Fruit fly (Drosophila melanogaster) whole organism, embryonic: ENCODE data around the gene Lipt2.
A peak's percentile ranks its signal among the peaks of the same experiment; 100 is the strongest.

ENCODE experiments used
- ATbp ChIP-seq: fragments of 200-800 bp; sonication (Bioruptor generic); optimal IDR thresholded peaks from 2 replicates; lab custom pipeline; 2017; ENCODE audit warnings: missing biosample characterization, mild to moderate bottlenecking, missing genetic modification characterization, missing genetic modification reagents
- Ada2b ChIP-seq: fragments of 200-800 bp; sonication (Bioruptor generic); IDR thresholded peaks from 2 replicates; pipeline ENCODE4 v1.3.6; 2022; ENCODE audit warnings: missing biosample characterization, missing genetic modification characterization
- Atf6 ChIP-seq: fragments of 200-800 bp; sonication (Bioruptor generic); IDR thresholded peaks from 2 replicates; pipeline ENCODE4 v1.3.6; 2022; ENCODE audit warnings: missing biosample characterization, missing genetic modification characterization
- B-H1 ChIP-seq: fragments of 200-800 bp; sonication (Bioruptor generic); IDR thresholded peaks from 3 replicates; pipeline ENCODE4 v1.3.6; 2022; ENCODE audit warnings: missing biosample characterization, missing genetic modification characterization
- B-H2 ChIP-seq: fragments of 200-800 bp; sonication (Bioruptor generic); optimal IDR thresholded peaks from 2 replicates; lab custom pipeline; 2018; ENCODE audit warnings: missing biosample characterization, mild to moderate bottlenecking, missing genetic modification characterization
- CG10565 ChIP-seq: fragments of 200-800 bp; sonication (Bioruptor generic); optimal IDR thresholded peaks from 3 replicates; lab custom pipeline; 2016; ENCODE audit warnings: missing biosample characterization, mild to moderate bottlenecking, missing genetic modification characterization
- CG13296 ChIP-seq: fragments of 200-800 bp; sonication (Bioruptor generic); optimal IDR thresholded peaks from 3 replicates; lab custom pipeline; 2018; ENCODE audit warnings: missing biosample characterization, mild to moderate bottlenecking, missing genetic modification characterization
- CG14014 ChIP-seq: fragments of 200-800 bp; sonication (Bioruptor generic); IDR thresholded peaks from 2 replicates; pipeline ENCODE4 v1.3.6; 2022; ENCODE audit warnings: missing biosample characterization, missing genetic modification characterization
- CG15514 ChIP-seq: fragments of 200-800 bp; sonication (Bioruptor generic); optimal IDR thresholded peaks from 3 replicates; lab custom pipeline; 2017; ENCODE audit warnings: missing biosample characterization, missing genetic modification characterization, mild to moderate bottlenecking, moderate library complexity, missing genetic modification reagents
- CG17328 ChIP-seq: fragments of 200-800 bp; sonication (Bioruptor generic); IDR thresholded peaks from 2 replicates; pipeline ENCODE4 v1.3.6; 2022; ENCODE audit warnings: missing biosample characterization, missing genetic modification characterization
- CG17802 ChIP-seq: fragments of 200-800 bp; sonication (Bioruptor generic); optimal IDR thresholded peaks from 2 replicates; lab custom pipeline; 2018; ENCODE audit warnings: missing biosample characterization, mild to moderate bottlenecking, missing genetic modification characterization, moderate library complexity
- CG2120 ChIP-seq: fragments of 200-800 bp; sonication (Bioruptor generic); optimal IDR thresholded peaks from 3 replicates; lab custom pipeline; 2016; ENCODE audit warnings: missing biosample characterization, missing genetic modification characterization
- CG31365 ChIP-seq: fragments of 200-800 bp; sonication (Bioruptor generic); optimal IDR thresholded peaks from 2 replicates; lab custom pipeline; 2018; ENCODE audit warnings: missing biosample characterization, mild to moderate bottlenecking, missing genetic modification characterization
- CG31388 ChIP-seq: fragments of 200-800 bp; sonication (Bioruptor generic); optimal IDR thresholded peaks from 2 replicates; lab custom pipeline; 2016; ENCODE audit warnings: missing biosample characterization, missing genetic modification characterization
- CG32767 ChIP-seq: fragments of 200-800 bp; sonication (Bioruptor generic); IDR thresholded peaks from 2 replicates; pipeline ENCODE4 v1.3.6; 2022; ENCODE audit warnings: missing biosample characterization, missing genetic modification characterization
- CG4404 ChIP-seq: fragments of 200-800 bp; sonication (Bioruptor generic); IDR thresholded peaks from 2 replicates; pipeline ENCODE4 v1.3.6; 2022; ENCODE audit warnings: missing biosample characterization, missing genetic modification characterization
- CG7556 ChIP-seq: fragments of 200-800 bp; sonication (Bioruptor generic); optimal IDR thresholded peaks from 2 replicates; lab custom pipeline; 2017; ENCODE audit warnings: missing biosample characterization, mild to moderate bottlenecking, missing genetic modification characterization
- CG8089 ChIP-seq: fragments of 200-800 bp; sonication (Bioruptor generic); optimal IDR thresholded peaks from 3 replicates; lab custom pipeline; 2016; ENCODE audit warnings: missing biosample characterization, missing genetic modification characterization
- CG8290 ChIP-seq, 3 experiments: fragments of 200-800 bp; sonication (Bioruptor generic); optimal IDR thresholded peaks; 2 replicates each; lab custom pipeline; 2016 to 2019; ENCODE audit warnings: missing biosample characterization in 3 of 3, missing genetic modification characterization in 3 of 3, mild to moderate bottlenecking in 2 of 3, moderate library complexity in 1 of 3
- CG8359 ChIP-seq: fragments of 200-800 bp; sonication (Bioruptor generic); optimal IDR thresholded peaks from 2 replicates; lab custom pipeline; 2017; ENCODE audit warnings: missing biosample characterization, mild to moderate bottlenecking, missing genetic modification characterization, borderline replicate concordance
- CHES-1-like ChIP-seq: fragments of 200-800 bp; sonication (Bioruptor generic); optimal IDR thresholded peaks from 2 replicates; lab custom pipeline; 2016; ENCODE audit warnings: missing biosample characterization, missing genetic modification characterization
- Dek ChIP-seq: fragments of 200-800 bp; sonication (Bioruptor generic); optimal IDR thresholded peaks from 3 replicates; lab custom pipeline; 2019; ENCODE audit warnings: missing biosample characterization, mild to moderate bottlenecking, missing genetic modification characterization, moderate library complexity
- Doc2 ChIP-seq: fragments of 200-800 bp; sonication (Bioruptor generic); IDR thresholded peaks from 2 replicates; pipeline ENCODE4 v1.3.6; 2022; ENCODE audit warnings: missing biosample characterization, missing genetic modification characterization
- Elba2 ChIP-seq: fragments of 200-800 bp; sonication (Bioruptor generic); optimal IDR thresholded peaks from 3 replicates; lab custom pipeline; 2016; ENCODE audit warnings: missing biosample characterization, missing genetic modification characterization
- GATAe ChIP-seq: fragments of 200-800 bp; sonication (Bioruptor generic); conservative IDR thresholded peaks from 2 replicates; pipeline ENCODE4 v1.3.6; 2022; ENCODE audit warnings: missing biosample characterization, missing genetic modification characterization
- Hr51 ChIP-seq, 2 experiments: fragments of 200-800 bp; sonication (Bioruptor generic); optimal IDR thresholded peaks; 2 replicates in 1 of 2; 3 replicates in 1 of 2; lab custom pipeline; 2016 to 2018; ENCODE audit warnings: missing biosample characterization in 2 of 2, missing genetic modification characterization in 2 of 2, mild to moderate bottlenecking in 1 of 2, moderate library complexity in 1 of 2
- Lim3 ChIP-seq: fragments of 200-800 bp; sonication (Bioruptor generic); IDR thresholded peaks from 2 replicates; pipeline ENCODE4 v1.3.6; 2022; ENCODE audit warnings: missing biosample characterization, missing genetic modification characterization
- Nf-YA ChIP-seq: fragments of 200-800 bp; sonication (Bioruptor generic); IDR thresholded peaks from 2 replicates; pipeline ENCODE4 v1.3.6; 2022; ENCODE audit warnings: missing biosample characterization, missing genetic modification characterization
- Sox100B ChIP-seq: fragments of 200-800 bp; sonication (Bioruptor generic); optimal IDR thresholded peaks from 3 replicates; lab custom pipeline; 2018; ENCODE audit warnings: missing biosample characterization, mild to moderate bottlenecking, missing genetic modification characterization
- Stat92E ChIP-seq, 3 experiments: fragments of >200 bp in 2 of 3; fragments of 200-800 bp in 1 of 3; sonication (Bioruptor generic) in 1 of 3; optimal IDR thresholded peaks; 2 replicates each; lab custom pipeline; 2017 to 2019; ENCODE audit warnings: missing biosample characterization in 3 of 3, missing genetic modification characterization in 3 of 3, mild to moderate bottlenecking in 1 of 3, moderate library complexity in 1 of 3
- aop ChIP-seq: fragments of 200-800 bp; sonication (Bioruptor generic); IDR thresholded peaks from 2 replicates; pipeline ENCODE4 v1.3.6; 2022; ENCODE audit warnings: missing biosample characterization, missing genetic modification characterization
- bsh ChIP-seq, 2 experiments: fragments of 200-800 bp; sonication (Bioruptor generic); optimal IDR thresholded peaks; 2 replicates each; lab custom pipeline; 2017 to 2018; ENCODE audit warnings: mild to moderate bottlenecking in 2 of 2, missing biosample characterization in 2 of 2, missing genetic modification characterization in 2 of 2, moderate library complexity in 1 of 2
- corto ChIP-seq: fragments of 200-800 bp; sonication (Bioruptor generic); optimal IDR thresholded peaks from 2 replicates; lab custom pipeline; 2016; ENCODE audit warnings: missing biosample characterization, mild to moderate bottlenecking, missing genetic modification characterization, moderate library complexity
- dati ChIP-seq: fragments of 200-800 bp; sonication (Bioruptor generic); IDR thresholded peaks from 2 replicates; pipeline ENCODE4 v1.3.6; 2022; ENCODE audit warnings: missing biosample characterization, missing genetic modification characterization
- gro ChIP-seq: fragments of 200-800 bp; sonication (Bioruptor generic); optimal IDR thresholded peaks from 2 replicates; lab custom pipeline; 2016; ENCODE audit warnings: missing biosample characterization, missing genetic modification characterization
- lilli ChIP-seq: fragments of 200-800 bp; sonication (Bioruptor generic); optimal IDR thresholded peaks from 3 replicates; lab custom pipeline; 2016; ENCODE audit warnings: missing biosample characterization, missing genetic modification characterization
- lov ChIP-seq, 2 experiments: fragments of 200-800 bp in 1 of 2; fragments of >200 bp in 1 of 2; sonication (Bioruptor generic) in 1 of 2; IDR thresholded peaks in 1 of 2; optimal IDR thresholded peaks in 1 of 2; 2 replicates in 1 of 2; 3 replicates in 1 of 2; pipeline versions ENCODE4 v1.3.6 to Lab custom; 2017 to 2022; ENCODE audit warnings: missing biosample characterization in 1 of 2, missing genetic modification characterization in 1 of 2
- mam ChIP-seq: fragments of 200-800 bp; sonication (Bioruptor generic); optimal IDR thresholded peaks from 3 replicates; lab custom pipeline; 2016; ENCODE audit warnings: missing biosample characterization, missing genetic modification characterization
- onecut ChIP-seq: fragments of 200-800 bp; sonication (Bioruptor generic); IDR thresholded peaks from 2 replicates; pipeline ENCODE4 v1.3.6; 2022; ENCODE audit warnings: missing biosample characterization, missing genetic modification characterization
- p53 ChIP-seq: fragments of 200-800 bp; sonication (Bioruptor generic); optimal IDR thresholded peaks from 2 replicates; lab custom pipeline; 2016; ENCODE audit warnings: missing biosample characterization, missing genetic modification characterization
- pan ChIP-seq, 4 experiments: fragments of >200 bp in 3 of 4; fragments of 200-800 bp in 1 of 4; sonication (Bioruptor generic) in 1 of 4; optimal IDR thresholded peaks in 3 of 4; IDR thresholded peaks in 1 of 4; 2 replicates each; pipeline versions ENCODE4 v1.3.6 to Lab custom; 2017 to 2022; ENCODE audit warnings: missing biosample characterization in 2 of 4, missing genetic modification characterization in 2 of 4, mixed read lengths in 1 of 4
- ranshi ChIP-seq: fragments of 200-800 bp; sonication (Bioruptor generic); IDR thresholded peaks from 2 replicates; pipeline ENCODE4 v1.3.6; 2022; ENCODE audit warnings: missing biosample characterization, missing genetic modification characterization
- sd ChIP-seq: fragments of 200-800 bp; sonication (Bioruptor generic); optimal IDR thresholded peaks from 3 replicates; lab custom pipeline; 2018; ENCODE audit warnings: missing biosample characterization, mild to moderate bottlenecking, missing genetic modification characterization, moderate library complexity
- so ChIP-seq: fragments of 200-800 bp; sonication (Bioruptor generic); IDR thresholded peaks from 3 replicates; pipeline ENCODE4 v1.3.6; 2022; ENCODE audit warnings: missing biosample characterization, missing genetic modification characterization
- tio ChIP-seq: fragments of 200-800 bp; sonication (Bioruptor generic); optimal IDR thresholded peaks from 2 replicates; lab custom pipeline; 2017; ENCODE audit warnings: missing biosample characterization, missing genetic modification characterization, inconsistent platforms
- vvl ChIP-seq: fragments of 200-800 bp; sonication (Bioruptor generic); IDR thresholded peaks from 2 replicates; pipeline ENCODE4 v1.3.6; 2022; ENCODE audit warnings: missing biosample characterization, missing genetic modification characterization

Lipt2 gene

DNA sequence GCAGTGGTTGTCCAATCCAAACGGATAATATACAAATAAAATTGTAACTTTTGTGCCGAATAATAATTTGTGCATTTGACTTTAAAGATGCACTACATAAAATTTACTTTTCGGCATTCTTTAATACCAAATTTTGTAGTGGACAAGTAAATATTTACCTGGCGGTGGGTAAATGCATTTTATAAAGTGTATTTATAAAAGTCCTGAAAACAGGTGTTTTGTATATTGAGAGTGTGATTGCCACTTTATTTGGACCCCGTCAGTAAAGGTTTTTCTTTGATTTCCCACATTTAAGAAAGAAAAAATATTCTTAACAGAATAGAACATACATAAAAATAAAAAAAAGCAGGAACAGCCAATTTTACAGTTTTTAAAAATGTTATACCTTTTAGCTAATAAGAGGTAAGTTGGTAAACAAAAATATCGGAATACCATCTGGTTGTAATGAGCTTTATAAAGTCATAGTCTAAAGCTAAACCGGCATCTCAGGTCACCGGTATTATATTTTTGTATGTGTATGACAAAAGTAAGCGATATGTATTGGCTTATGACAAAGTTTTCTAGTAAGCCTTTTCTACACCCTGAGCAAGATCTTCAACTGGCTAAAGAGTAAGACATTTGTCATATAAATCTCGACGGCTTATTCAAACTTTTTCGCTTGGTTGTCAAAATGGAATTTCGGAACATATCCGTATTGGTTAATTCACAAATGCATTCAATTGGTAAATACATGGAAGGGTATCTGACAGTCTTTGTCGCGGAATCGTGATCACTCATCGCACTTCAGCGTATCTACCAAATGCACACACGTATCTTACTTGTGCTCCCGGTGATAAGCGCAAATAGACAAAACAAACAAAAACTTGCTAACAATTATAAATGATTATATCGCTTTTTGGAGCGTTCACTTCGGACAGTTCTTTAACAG is 42.2 kb downstream of the Lipt2 start (continued):
- peak; percentile 76 to 93 for TF ChIP-seq Hr51 (GFP tag; optimal IDR thresholded peaks at IDR 0.05; lab: Kevin White, UChicago)
- peak; percentile 93 for TF ChIP-seq CG2120 (GFP tag; lab: Kevin White, UChicago)
- TF ChIP-seq gro (GFP tag; lab: Kevin White, UChicago) = peak; percentile 95
- TF ChIP-seq Sox100B (GFP tag; lab: Kevin White, UChicago) = peak; percentile 82
- TF ChIP-seq lilli = peak; percentile 90
- peak; percentile 86 for TF ChIP-seq Ada2b (GFP tag; lab: Robert Waterston, UW)
- TF ChIP-seq so = peak; percentile 80; the same call in 2 of the 3 replicates
- TF ChIP-seq aop = no peak
- TF ChIP-seq CG32767 (GFP tag; lab: Robert Waterston, UW) = peak; percentile 83
- TF ChIP-seq CG8290 (GFP tag; optimal IDR thresholded peaks at IDR 0.05; lab: Kevin White, UChicago) = no peak
- peak in 1 of 2 experiments; percentile 97 for TF ChIP-seq CG8290 (tag; optimal IDR thresholded peaks at IDR 0.05; lab: Kevin White, UChicago)
- TF ChIP-seq corto (GFP tag; lab: Kevin White, UChicago) = peak; percentile 83
- TF ChIP-seq ranshi (GFP tag; lab: Robert Waterston, UW) = peak; percentile 88; the same call in 1 of the 2 replicates
- peak; percentile 80 for TF ChIP-seq CG31365 (tag; lab: Kevin White, UChicago)
- peak; percentile 75 for TF ChIP-seq CG13296 (GFP tag; lab: Kevin White, UChicago)
- TF ChIP-seq Doc2 = no peak
- peak; percentile 86 for TF ChIP-seq Dek (tag; lab: Kevin White, UChicago)
- TF ChIP-seq dati (GFP tag; lab: Robert Waterston, UW) = peak; percentile 55; the same call in 1 of the 2 replicates
- TF ChIP-seq ATbp (GFP tag; lab: Kevin White, UChicago) = peak; percentile 86
- peak; percentile 74 for TF ChIP-seq onecut
- no peak for TF ChIP-seq Elba2 (GFP tag; lab: Kevin White, UChicago)
- peak; percentile 95 for TF ChIP-seq vvl
- peak; percentile 88 to 90 for TF ChIP-seq bsh (GFP tag; optimal IDR thresholded peaks at IDR 0.05; lab: Kevin White, UChicago)
- peak; percentile 80 for TF ChIP-seq CG14014 (GFP tag; lab: Robert Waterston, UW)
- peak; percentile 84 for TF ChIP-seq CG17328 (GFP tag; lab: Robert Waterston, UW)
- TF ChIP-seq mam = peak; percentile 88
- TF ChIP-seq CHES-1-like (GFP tag; lab: Kevin White, UChicago) = peak; percentile 80
- peak; percentile 95 for TF ChIP-seq Atf6 (GFP tag; lab: Robert Waterston, UW)
- peak; percentile 74 for TF ChIP-seq Nf-YA
- TF ChIP-seq CG10565 (GFP tag; lab: Kevin White, UChicago) = peak; percentile 7
- peak; percentile 78 for TF ChIP-seq CG15514 (GFP tag; lab: Kevin White, UChicago)
- peak; percentile 63 for TF ChIP-seq tio (GFP tag; lab: Kevin White, UChicago)
- TF ChIP-seq pan (optimal IDR thresholded peaks at IDR 0.05; lab: Kevin White, UChicago) = no peak
- peak in 1 of 2 experiments; percentile 90 for TF ChIP-seq pan (GFP tag; optimal IDR thresholded peaks at IDR 0.05 in 1 of 2, IDR thresholded peaks at IDR 0.05 in 1 of 2)
- TF ChIP-seq CG4404 (GFP tag; lab: Robert Waterston, UW) = peak; percentile 46; the same call in 1 of the 2 replicates
- no peak for TF ChIP-seq sd (tag; lab: Kevin White, UChicago)
- no peak for TF ChIP-seq lov (optimal IDR thresholded peaks at IDR 0.05; lab: Kevin White, UChicago)
- TF ChIP-seq lov (GFP tag; IDR thresholded peaks at IDR 0.05; lab: Robert Waterston, UW) = peak; percentile 88; the same call in 2 of the 3 replicates
- TF ChIP-seq CG8359 (GFP tag; lab: Kevin White, UChicago) = peak; percentile 65
- TF ChIP-seq Stat92E (GFP tag; optimal IDR thresholded peaks at IDR 0.05; lab: Kevin White, UChicago) = no peak
- peak; percentile 74 for TF ChIP-seq CG8089 (GFP tag; lab: Kevin White, UChicago)
- TF ChIP-seq CG17802 (tag; lab: Kevin White, UChicago) = peak; percentile 60
- peak; percentile 5 for TF ChIP-seq B-H2 (GFP tag; lab: Kevin White, UChicago)
- TF ChIP-seq CG31388 = peak; percentile 74
- TF ChIP-seq GATAe (GFP tag; lab: Robert Waterston, UW) = peak; percentile 78
- peak; percentile 79 for TF ChIP-seq CG7556 (GFP tag; lab: Kevin White, UChicago)
- TF ChIP-seq p53 (GFP tag; lab: Kevin White, UChicago) = peak; percentile 49
- TF ChIP-seq Lim3 (GFP tag; lab: Robert Waterston, UW) = peak; percentile 77; the same call in 1 of the 2 replicates
- TF ChIP-seq B-H1 (GFP tag; lab: Robert Waterston, UW) = peak; percentile 83
